Fruit fly (Drosophila melanogaster): ENCODE data around the gene MagR.

The MagR gene

dm6 chrX:15709984-15710750 lies 23.9 kb upstream of the MagR start, which contains the start of the genes CG9281 and CG15601 (continued):
- TF ChIP-seq cwo (GFP tag; optimal IDR thresholded peaks at IDR 0.05) (peak; percentile 7), CG15601 (tag; optimal IDR thresholded peaks at IDR 0.05) (peak; percentile 63), BtbVII (GFP tag; optimal IDR thresholded peaks at IDR 0.05) (peak; percentile 2), Dref (GFP tag; IDR thresholded peaks at IDR 0.05) (peak; percentile 50), CG11696 (GFP tag; IDR thresholded peaks at IDR 0.05) (no peak), Fer3 (tag; optimal IDR thresholded peaks at IDR 0.05) (no peak), klu (GFP tag; IDR thresholded peaks at IDR 0.05) (no peak), CG4617 (GFP tag; optimal IDR thresholded peaks at IDR 0.05; ENCODE audit: borderline replicate concordance) (peak; percentile 49), slbo (GFP tag; IDR thresholded peaks at IDR 0.05) (peak; percentile 43), Xbp1 (GFP tag; optimal IDR thresholded peaks at IDR 0.05) (peak; percentile 8), CG2199 (GFP tag; IDR thresholded peaks at IDR 0.05) (no peak), CG7928 (GFP tag; optimal IDR thresholded peaks at IDR 0.05) (no peak), Pdp1 (GFP tag; optimal IDR thresholded peaks at IDR 0.05) (peak in 1 of 2 experiments; percentile 83), knrl (GFP tag; IDR thresholded peaks at IDR 0.05; ENCODE audit: partially characterized antibody) (peak; percentile 48; the same call in 1 of the 3 replicates), Side (GFP tag; optimal IDR thresholded peaks at IDR 0.05) (no peak), zfh1 (GFP tag; IDR thresholded peaks at IDR 0.05) (peak; percentile 47; the same call in 1 of the 3 replicates), HLH3B (GFP tag; IDR thresholded peaks at IDR 0.05) (no peak), CG8478 (optimal IDR thresholded peaks at IDR 0.05) (peak; percentile 93), pnt (GFP tag; optimal IDR thresholded peaks at IDR 0.05) (no peak), CG8944 (GFP tag; optimal IDR thresholded peaks at IDR 0.05) (no peak), dpn (GFP tag; optimal IDR thresholded peaks at IDR 0.05) (no peak), onecut (GFP tag; IDR thresholded peaks at IDR 0.05) (peak; percentile 86), tna (GFP tag; IDR thresholded peaks at IDR 0.05; ENCODE audit: partially characterized antibody) (no peak), bcd (GFP tag; optimal IDR thresholded peaks at IDR 0.05) (no peak), CG8388 (GFP tag; optimal IDR thresholded peaks at IDR 0.05) (no peak), CG7963 (GFP tag; IDR thresholded peaks at IDR 0.05; ENCODE audit: partially characterized antibody) (no peak), hbn (GFP tag; IDR thresholded peaks at IDR 0.05; ENCODE audit: partially characterized antibody) (no peak), Oaz (GFP tag; IDR thresholded peaks at IDR 0.05) (no peak), CG9437 (GFP tag; optimal IDR thresholded peaks at IDR 0.05) (peak; percentile 66), CG13775 (GFP tag; optimal IDR thresholded peaks at IDR 0.05) (no peak), CG6854 (GFP tag; optimal IDR thresholded peaks at IDR 0.05) (no peak), z (GFP tag; IDR thresholded peaks at IDR 0.05) (no peak), Bgb (GFP tag; IDR thresholded peaks at IDR 0.05; ENCODE audit: partially characterized antibody) (peak; percentile 29; the same call in 1 of the 2 replicates), Sin3A (optimal IDR thresholded peaks at IDR 0.05) (peak; percentile 23), insv (GFP tag; optimal IDR thresholded peaks at IDR 0.05) (peak in 1 of 2 experiments; percentile 33), Hsf (GFP tag; optimal IDR thresholded peaks at IDR 0.05) (no peak), CG15011 (GFP tag; optimal IDR thresholded peaks at IDR 0.05) (no peak), Sry-δ (GFP tag; optimal IDR thresholded peaks at IDR 0.05) (peak; percentile 13), CG13287 (GFP tag; IDR thresholded peaks at IDR 0.05; ENCODE audit: partially characterized antibody) (peak; percentile 20; the same call in 1 of the 2 replicates), trem (tag; optimal IDR thresholded peaks at IDR 0.05) (peak; percentile 48), CG33213 (GFP tag; optimal IDR thresholded peaks at IDR 0.05) (peak; percentile 10), CG30020 (tag; optimal IDR thresholded peaks at IDR 0.05) (peak; percentile 38), dm (GFP tag; optimal IDR thresholded peaks at IDR 0.05) (peak; percentile 96), NFAT (GFP tag; IDR thresholded peaks at IDR 0.05) (peak; percentile 42; the same call in 1 of the 2 replicates), pfk (GFP tag; optimal IDR thresholded peaks at IDR 0.05) (peak; percentile 89), CG12942 (GFP tag; optimal IDR thresholded peaks at IDR 0.05) (no peak), her (GFP tag; optimal IDR thresholded peaks at IDR 0.05) (peak; percentile 36), CG4730 (GFP tag; IDR thresholded peaks at IDR 0.05) (no peak), mam (GFP tag; optimal IDR thresholded peaks at IDR 0.05) (no peak)

All from whole organism, embryonic.